Worm (Caenorhabditis elegans) whole organism, young adult: ENCODE data around the gene mma-1.

ENCODE experiments used
- F49E8.2 ChIP-seq: sonication (generic microtip); optimal IDR thresholded peaks from 3 replicates; lab custom pipeline; 2017; ENCODE audit warnings: missing genetic modification characterization, mild to moderate bottlenecking, missing compliant biosample characterization, antibody characterized with exemption, moderate library complexity; ENCODE audit not compliant: insufficient read depth
- K12H6.12 ChIP-seq: fragments of 200-800 bp; sonication (Bioruptor generic); optimal IDR thresholded peaks from 2 replicates; lab custom pipeline; 2018; ENCODE audit warnings: mild to moderate bottlenecking, missing genetic modification characterization, missing compliant biosample characterization
- akir-1 ChIP-seq: fragments of 200-800 bp; sonication (Bioruptor generic); optimal IDR thresholded peaks from 2 replicates; lab custom pipeline; 2018; ENCODE audit warnings: mild to moderate bottlenecking, missing genetic modification characterization, moderate library complexity, missing compliant biosample characterization
- ama-1 ChIP-seq, 3 experiments: fragments of 150-350 bp in 1 of 3; sonication (generic microtip) in 2 of 3; optimal IDR thresholded peaks; 2 replicates each; lab custom pipeline; 2014 to 2018; ENCODE audit warnings: missing biosample characterization in 2 of 3, missing genetic modification characterization in 2 of 3, missing genetic modification reagents in 2 of 3
- attf-3 ChIP-seq: fragments of 200-800 bp; sonication (Bioruptor generic); conservative IDR thresholded peaks from 2 replicates; pipeline ENCODE4 v1.3.6; 2022; ENCODE audit warnings: missing genetic modification reagents, missing genetic modification characterization, missing compliant biosample characterization
- cebp-2 ChIP-seq: fragments of 200-800 bp; sonication (Bioruptor generic); IDR thresholded peaks from 2 replicates; pipeline ENCODE4 v1.3.6; 2022; ENCODE audit warnings: missing genetic modification characterization, missing compliant biosample characterization
- ceh-58 ChIP-seq: fragments of 200-800 bp; sonication (Bioruptor generic); IDR thresholded peaks from 2 replicates; pipeline ENCODE4 v1.3.6; 2022; ENCODE audit warnings: missing genetic modification characterization, missing compliant biosample characterization
- dpl-1 ChIP-seq: fragments of 150-350 bp; optimal IDR thresholded peaks from 2 replicates; lab custom pipeline; 2014; ENCODE audit warnings: missing biosample characterization, missing genetic modification reagents, missing genetic modification characterization
- hmg-1.2 ChIP-seq: fragments of 200-800 bp; sonication (Bioruptor generic); IDR thresholded peaks from 2 replicates; pipeline ENCODE4 v1.3.6; 2022; ENCODE audit warnings: missing genetic modification reagents, missing genetic modification characterization, missing compliant biosample characterization
- lsy-27 ChIP-seq: sonication (generic microtip); optimal IDR thresholded peaks from 2 replicates; lab custom pipeline; 2017; ENCODE audit warnings: missing genetic modification characterization, mild to moderate bottlenecking, missing compliant biosample characterization, antibody characterized with exemption, missing genotype, borderline replicate concordance; ENCODE audit not compliant: insufficient read depth
- nhr-80 ChIP-seq: sonication (generic microtip); optimal IDR thresholded peaks from 2 replicates; lab custom pipeline; 2016; ENCODE audit warnings: missing genetic modification characterization, missing compliant biosample characterization
- pha-4 ChIP-seq: fragments of 150-350 bp; sonication (generic microtip); optimal IDR thresholded peaks from 2 replicates; lab custom pipeline; 2014; ENCODE audit warnings: missing biosample characterization, missing genetic modification reagents, missing genetic modification characterization
- unc-62 ChIP-seq: fragments of 150-350 bp; optimal IDR thresholded peaks from 2 replicates; lab custom pipeline; 2014; ENCODE audit warnings: missing biosample characterization, missing genetic modification reagents, missing genetic modification characterization
- ztf-28 ChIP-seq: fragments of 200-800 bp; sonication (Bioruptor generic); IDR thresholded peaks from 2 replicates; pipeline ENCODE4 v1.3.6; 2022; ENCODE audit warnings: missing genetic modification reagents, missing genetic modification characterization, missing compliant biosample characterization

DNA sequence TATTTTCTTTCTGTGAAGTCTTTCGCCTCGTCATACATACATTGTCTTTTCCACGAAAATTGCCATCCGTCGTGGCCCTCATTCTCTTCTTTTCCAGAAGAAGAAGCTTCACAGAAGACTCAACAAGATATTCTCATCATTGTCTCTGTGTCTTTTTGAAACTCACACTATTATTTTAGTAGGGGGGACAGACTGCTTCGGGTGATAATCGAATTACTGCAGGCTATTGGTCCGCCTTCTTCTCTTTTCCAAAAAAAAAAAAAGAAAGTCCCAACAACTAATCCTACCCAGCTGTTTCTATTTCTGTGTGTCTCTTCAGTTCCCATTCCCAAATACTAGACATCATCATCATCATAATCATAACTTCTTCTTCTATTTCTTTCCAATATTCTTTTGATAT is 12.7 kb downstream of the mma-1 start:
- TF ChIP-seq ceh-58 (GFP tag; lab: Robert Waterston, UW) (no peak), ama-1 (optimal IDR thresholded peaks at IDR 0.05; lab: Kevin White, UChicago) (no peak), ama-1 (GFP tag; optimal IDR thresholded peaks at IDR 0.05; lab: Kevin White, UChicago) (no peak), K12H6.12 (tag; lab: Kevin White, UChicago) (no peak), pha-4 (tag; lab: Kevin White, UChicago) (no peak), nhr-80 (tag; lab: Kevin White, UChicago) (no peak), F49E8.2 (tag; lab: Kevin White, UChicago) (no peak), lsy-27 (tag; lab: Kevin White, UChicago) (no peak), dpl-1 (GFP tag; lab: Kevin White, UChicago) (no peak), hmg-1.2 (GFP tag; lab: Robert Waterston, UW) (no peak), attf-3 (no peak), akir-1 (GFP tag; lab: Kevin White, UChicago) (no peak), ztf-28 (GFP tag; lab: Robert Waterston, UW) (no peak), cebp-2 (no peak), unc-62 (GFP tag; lab: Kevin White, UChicago) (no peak)
